Worm (Caenorhabditis elegans): ENCODE results near the gene dlc-2.

dlc-2 gene

ce11 chrIV:12084178-12084577, 27.2 kb downstream of the dlc-2 start, which contains the start of gene repo-1:
Gene repo-1 (plus strand): TSS chrIV:12084478.
- TF ChIP-seq nhr-237 (tag; optimal IDR thresholded peaks at IDR 0.05) (no peak), unc-62 (GFP tag; optimal IDR thresholded peaks at IDR 0.05) (no peak), pha-4 (tag; optimal IDR thresholded peaks at IDR 0.05) (no peak), fkh-10 (GFP tag; optimal IDR thresholded peaks at IDR 0.05) (no peak), nhr-25 (tag; optimal IDR thresholded peaks at IDR 0.05) (no peak), unc-39 (tag; optimal IDR thresholded peaks at IDR 0.05) (no peak)

- no peak for TF ChIP-seq lin-15B (tag; optimal IDR thresholded peaks at IDR 0.05)
- TF ChIP-seq aly-2 (tag; optimal IDR thresholded peaks at IDR 0.05): no peak
- no peak for TF ChIP-seq ceh-28 (tag; optimal IDR thresholded peaks at IDR 0.05)
- TF ChIP-seq ama-1 (optimal IDR thresholded peaks at IDR 0.05): no peak
- TF ChIP-seq ztf-4 (tag; optimal IDR thresholded peaks at IDR 0.05): no peak
Measured at ce11 chrIV:12080807-12081206, 30.6 kb downstream of the dlc-2 start.

DNA sequence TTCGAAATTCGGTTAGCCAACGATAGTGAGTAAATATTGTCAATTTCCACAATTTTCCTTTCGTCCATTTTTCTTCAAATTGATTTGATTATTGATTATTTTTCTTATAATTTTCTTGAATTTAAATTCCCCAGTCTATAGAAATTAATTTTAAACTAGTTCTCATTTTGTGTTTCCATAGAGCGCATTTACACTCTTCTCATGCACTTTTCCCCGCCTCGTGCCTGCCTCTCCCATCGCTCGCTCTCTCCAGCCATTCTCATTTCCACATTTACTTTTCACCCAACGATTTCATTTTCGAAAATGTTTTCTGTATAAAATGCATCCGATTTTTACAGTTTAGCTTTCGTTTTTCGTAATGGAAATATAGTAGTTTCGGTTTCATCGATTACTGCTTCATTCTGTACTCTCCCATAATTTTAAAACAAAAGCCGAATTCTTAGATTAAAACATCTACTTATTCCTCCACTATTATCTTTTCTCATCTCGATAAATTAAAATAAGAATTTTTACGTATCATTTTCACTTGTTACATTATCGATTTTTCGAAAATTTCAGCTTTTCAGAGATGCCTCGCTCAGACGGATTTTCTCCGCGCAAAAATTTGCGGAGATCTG, 32.4 kb downstream of the dlc-2 start, which contains the start of gene lex-1:
TSS of gene lex-1 (plus strand) at position 567 of the 617 bp plus-strand sequence.
- TF ChIP-seq nhr-28 (tag; optimal IDR thresholded peaks at IDR 0.05) (no peak), daf-12 (tag; optimal IDR thresholded peaks at IDR 0.05) (no peak), jun-1 (tag; optimal IDR thresholded peaks at IDR 0.05) (peak; percentile 12), elt-2 (tag; optimal IDR thresholded peaks at IDR 0.05) (no peak), egl-27 (tag; optimal IDR thresholded peaks at IDR 0.05) (no peak), nhr-23 (tag; optimal IDR thresholded peaks at IDR 0.05) (peak; percentile 5), zag-1 (tag; optimal IDR thresholded peaks at IDR 0.05) (no peak), fkh-10 (GFP tag; optimal IDR thresholded peaks at IDR 0.05) (no peak), lsy-12 (tag; optimal IDR thresholded peaks at IDR 0.05) (no peak), hmg-11 (tag; optimal IDR thresholded peaks at IDR 0.05) (peak; percentile 17), snpc-4 (tag; optimal IDR thresholded peaks at IDR 0.05) (peak; percentile 22), pha-4 (tag; optimal IDR thresholded peaks at IDR 0.05) (peak; percentile 77), egl-5 (tag; optimal IDR thresholded peaks at IDR 0.05) (peak; percentile 42), nfya-1 (tag; optimal IDR thresholded peaks at IDR 0.05; ENCODE audit: insufficient read depth) (peak; percentile 63), unc-62 (GFP tag; optimal IDR thresholded peaks at IDR 0.05) (no peak), lin-15B (tag; optimal IDR thresholded peaks at IDR 0.05) (peak; percentile 84), mml-1 (tag; optimal IDR thresholded peaks at IDR 0.05) (no peak), pqm-1 (tag; optimal IDR thresholded peaks at IDR 0.05) (no peak), eor-1 (tag; optimal IDR thresholded peaks at IDR 0.05) (no peak), nhr-76 (tag; optimal IDR thresholded peaks at IDR 0.05) (no peak)

DNA sequence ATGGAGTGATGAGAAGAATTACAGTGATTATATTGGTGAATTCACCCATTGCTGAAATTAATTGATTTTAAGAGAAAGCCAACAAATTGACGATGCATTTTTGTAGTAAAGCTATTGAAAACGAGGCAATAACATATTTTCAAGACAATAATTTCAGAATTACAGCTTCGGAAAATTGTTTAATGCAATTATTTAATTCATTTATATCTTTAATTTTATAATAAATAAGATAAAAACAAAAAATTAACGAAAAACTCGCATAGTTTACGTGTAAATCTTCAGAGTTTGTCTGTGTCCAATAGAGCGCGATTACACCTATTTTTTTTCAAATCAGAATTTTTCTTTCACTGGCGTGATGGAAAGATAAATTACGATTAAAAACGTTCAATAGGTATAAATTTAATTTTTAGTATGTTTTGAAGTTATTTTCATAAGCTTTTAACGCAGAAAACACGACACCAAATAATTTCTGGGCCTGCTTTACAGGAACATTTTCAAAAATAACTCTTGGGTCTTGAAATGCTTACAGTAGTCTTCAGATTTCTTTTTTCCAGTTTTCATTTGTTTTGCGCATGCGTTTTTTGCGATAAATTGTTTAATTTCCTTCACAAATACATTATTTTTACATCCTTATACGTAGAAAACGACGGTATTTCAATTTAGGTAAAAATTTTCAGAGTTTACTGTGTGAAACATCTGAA, 33.1 kb downstream of the dlc-2 start, which contains the start of gene tmed-1:
TSS of gene tmed-1 (minus strand) at position 51 of the 701 bp plus-strand sequence.
- no peak for TF ChIP-seq egl-27 (tag; optimal IDR thresholded peaks at IDR 0.05)
- TF ChIP-seq mml-1 (tag; optimal IDR thresholded peaks at IDR 0.05): no peak
- TF ChIP-seq nhr-237 (tag; optimal IDR thresholded peaks at IDR 0.05): no peak
- TF ChIP-seq ceh-16 (tag; optimal IDR thresholded peaks at IDR 0.05): no peak
- no peak for TF ChIP-seq egl-5 (tag; optimal IDR thresholded peaks at IDR 0.05)

- TF ChIP-seq elt-2 (tag; optimal IDR thresholded peaks at IDR 0.05) (no peak), fkh-2 (tag; optimal IDR thresholded peaks at IDR 0.05) (no peak), pqm-1 (tag; optimal IDR thresholded peaks at IDR 0.05) (no peak), ztf-11 (tag; optimal IDR thresholded peaks at IDR 0.05) (no peak), nhr-12 (tag; optimal IDR thresholded peaks at IDR 0.05) (no peak), nhr-77 (tag; optimal IDR thresholded peaks at IDR 0.05) (no peak), eor-1 (tag; optimal IDR thresholded peaks at IDR 0.05) (no peak), nhr-28 (tag; optimal IDR thresholded peaks at IDR 0.05) (no peak), ceh-28 (tag; optimal IDR thresholded peaks at IDR 0.05) (no peak), nhr-67 (tag; optimal IDR thresholded peaks at IDR 0.05) (no peak), ceh-82 (tag; optimal IDR thresholded peaks at IDR 0.05) (no peak), lsy-12 (tag; optimal IDR thresholded peaks at IDR 0.05) (no peak), ama-1 (optimal IDR thresholded peaks at IDR 0.05) (no peak), R02D3.7 (tag; optimal IDR thresholded peaks at IDR 0.05) (no peak), fos-1 (tag; optimal IDR thresholded peaks at IDR 0.05) (no peak), unc-39 (tag; optimal IDR thresholded peaks at IDR 0.05) (no peak)
Measured at ce11 chrIV:12075497-12075896, 35.9 kb downstream of the dlc-2 start, which contains the start of gene K08E4.7. Gene K08E4.7 (plus strand): TSS chrIV:12075797.

Measured in whole organism, L3 larva.